Worm (Caenorhabditis elegans) whole organism, young adult: ENCODE measurements around the gene F10E7.6.

Source experiments
- B0019.2 ChIP-seq: fragments of 200-800 bp; sonication (Bioruptor generic); conservative IDR thresholded peaks from 2 replicates; pipeline ENCODE4 v1.3.6; 2022; ENCODE audit warnings: missing genetic modification reagents, missing genetic modification characterization, missing compliant biosample characterization
- B0261.1 ChIP-seq: sonication (generic microtip); optimal IDR thresholded peaks from 2 replicates; lab custom pipeline; 2016; ENCODE audit warnings: mild to moderate bottlenecking, missing genetic modification characterization, moderate library complexity, missing compliant biosample characterization
- D2030.7 ChIP-seq: fragments of 200-800 bp; sonication (Bioruptor generic); IDR thresholded peaks from 2 replicates; pipeline ENCODE4 v1.3.6; 2022; ENCODE audit warnings: missing genetic modification reagents, missing genetic modification characterization, missing compliant biosample characterization
- F10E7.11 ChIP-seq: sonication (generic microtip); optimal IDR thresholded peaks from 2 replicates; lab custom pipeline; 2017; ENCODE audit warnings: mild to moderate bottlenecking, missing genetic modification characterization, moderate library complexity, missing compliant biosample characterization
- F33H1.4 ChIP-seq: fragments of 200-800 bp; sonication (Bioruptor generic); IDR thresholded peaks from 2 replicates; pipeline ENCODE4 v1.3.6; 2022; ENCODE audit warnings: missing genetic modification reagents, missing genetic modification characterization, missing compliant biosample characterization
- F57C9.4 ChIP-seq: sonication (generic microtip); optimal IDR thresholded peaks from 2 replicates; lab custom pipeline; 2017; ENCODE audit warnings: mild to moderate bottlenecking, missing genetic modification characterization, missing compliant biosample characterization
- K12H6.12 ChIP-seq: fragments of 200-800 bp; sonication (Bioruptor generic); optimal IDR thresholded peaks from 2 replicates; lab custom pipeline; 2018; ENCODE audit warnings: mild to moderate bottlenecking, missing genetic modification characterization, missing compliant biosample characterization
- T26A5.8 ChIP-seq: sonication (generic microtip); optimal IDR thresholded peaks from 2 replicates; lab custom pipeline; 2016; ENCODE audit warnings: missing genetic modification characterization, missing compliant biosample characterization
- Y53G8AR.9 ChIP-seq: fragments of 200-800 bp; sonication (Bioruptor generic); conservative IDR thresholded peaks from 2 replicates; pipeline ENCODE4 v1.3.6; 2022; ENCODE audit warnings: missing genetic modification reagents, missing genetic modification characterization, missing compliant biosample characterization
- Y95B8A.8 ChIP-seq: fragments of 200-800 bp; sonication (Bioruptor generic); IDR thresholded peaks from 2 replicates; pipeline ENCODE4 v1.3.6; 2022; ENCODE audit warnings: missing genetic modification reagents, missing genetic modification characterization, missing compliant biosample characterization
- ZK185.1 ChIP-seq: sonication (generic microtip); optimal IDR thresholded peaks from 2 replicates; lab custom pipeline; 2016; ENCODE audit warnings: mild to moderate bottlenecking, missing genetic modification characterization, missing compliant biosample characterization; ENCODE audit not compliant: poor library complexity, severe bottlenecking
- akir-1 ChIP-seq: fragments of 200-800 bp; sonication (Bioruptor generic); optimal IDR thresholded peaks from 2 replicates; lab custom pipeline; 2018; ENCODE audit warnings: mild to moderate bottlenecking, missing genetic modification characterization, moderate library complexity, missing compliant biosample characterization
- aptf-3 ChIP-seq: fragments of 200-800 bp; sonication (Bioruptor generic); IDR thresholded peaks from 2 replicates; pipeline ENCODE4 v1.3.6; 2022; ENCODE audit warnings: missing genetic modification characterization, missing compliant biosample characterization
- atf-7 ChIP-seq: sonication (generic microtip); optimal IDR thresholded peaks from 2 replicates; lab custom pipeline; 2017; ENCODE audit warnings: mild to moderate bottlenecking, missing genetic modification characterization, missing compliant biosample characterization
- bed-1 ChIP-seq: fragments of 200-800 bp; sonication (Bioruptor generic); IDR thresholded peaks from 2 replicates; pipeline ENCODE4 v1.3.6; 2022; ENCODE audit warnings: missing genetic modification reagents, missing genetic modification characterization, missing compliant biosample characterization
- ceh-91 ChIP-seq: fragments of 200-800 bp; sonication (Bioruptor generic); IDR thresholded peaks from 2 replicates; pipeline ENCODE4 v1.3.6; 2022; ENCODE audit warnings: missing genetic modification reagents, missing genetic modification characterization, missing compliant biosample characterization
- efl-1 ChIP-seq: fragments of 150-350 bp; optimal IDR thresholded peaks from 2 replicates; lab custom pipeline; 2014; ENCODE audit warnings: missing biosample characterization, missing genetic modification reagents, missing genetic modification characterization
- gei-17 ChIP-seq: fragments of 200-800 bp; sonication (Bioruptor generic); optimal IDR thresholded peaks from 2 replicates; lab custom pipeline; 2018; ENCODE audit warnings: mild to moderate bottlenecking, missing genetic modification characterization, missing compliant biosample characterization
- him-1 ChIP-seq: sonication (generic microtip); optimal IDR thresholded peaks from 2 replicates; lab custom pipeline; 2016; ENCODE audit warnings: missing genotype, missing genetic modification reagents, missing genetic modification characterization, missing compliant biosample characterization
- hlh-26 ChIP-seq: fragments of 200-800 bp; sonication (Bioruptor generic); conservative IDR thresholded peaks from 2 replicates; pipeline ENCODE4 v1.3.6; 2022; ENCODE audit warnings: missing genetic modification reagents, missing genetic modification characterization, missing compliant biosample characterization
- hmg-1.2 ChIP-seq: fragments of 200-800 bp; sonication (Bioruptor generic); IDR thresholded peaks from 2 replicates; pipeline ENCODE4 v1.3.6; 2022; ENCODE audit warnings: missing genetic modification reagents, missing genetic modification characterization, missing compliant biosample characterization
- hmg-20 ChIP-seq: fragments of 200-800 bp; sonication (Bioruptor generic); IDR thresholded peaks from 2 replicates; pipeline ENCODE4 v1.3.6; 2022; ENCODE audit warnings: missing genetic modification reagents, missing genetic modification characterization, missing compliant biosample characterization
- let-526 ChIP-seq: fragments of 200-800 bp; sonication (Bioruptor generic); IDR thresholded peaks from 2 replicates; pipeline ENCODE4 v1.3.6; 2022; ENCODE audit warnings: missing genetic modification reagents, missing genetic modification characterization, missing compliant biosample characterization
- lin-26 ChIP-seq: fragments of 200-800 bp; sonication (Bioruptor generic); IDR thresholded peaks from 2 replicates; pipeline ENCODE4 v1.3.6; 2022; ENCODE audit warnings: missing genetic modification reagents, missing genetic modification characterization, missing compliant biosample characterization
- lir-1 ChIP-seq: fragments of 200-800 bp; sonication (Bioruptor generic); conservative IDR thresholded peaks from 2 replicates; pipeline ENCODE4 v1.3.6; 2022; ENCODE audit warnings: missing genetic modification reagents, missing genetic modification characterization, missing compliant biosample characterization
- lsl-1 ChIP-seq: fragments of 200-800 bp; sonication (Bioruptor generic); optimal IDR thresholded peaks from 2 replicates; lab custom pipeline; 2018; ENCODE audit warnings: mild to moderate bottlenecking, missing genetic modification characterization, moderate library complexity, missing compliant biosample characterization
- madf-3 ChIP-seq: fragments of 200-800 bp; sonication (Bioruptor generic); IDR thresholded peaks from 2 replicates; pipeline ENCODE4 v1.3.6; 2022; ENCODE audit warnings: missing genetic modification reagents, missing genetic modification characterization, missing compliant biosample characterization
- madf-6 ChIP-seq: fragments of 200-800 bp; sonication (Bioruptor generic); IDR thresholded peaks from 2 replicates; pipeline ENCODE4 v1.3.6; 2022; ENCODE audit warnings: missing genetic modification reagents, missing genetic modification characterization, missing compliant biosample characterization
- madf-8 ChIP-seq: fragments of 200-800 bp; sonication (Bioruptor generic); conservative IDR thresholded peaks from 2 replicates; pipeline ENCODE4 v1.3.6; 2022; ENCODE audit warnings: missing genetic modification reagents, missing genetic modification characterization, missing compliant biosample characterization
- nhr-80 ChIP-seq: sonication (generic microtip); optimal IDR thresholded peaks from 2 replicates; lab custom pipeline; 2016; ENCODE audit warnings: missing genetic modification characterization, missing compliant biosample characterization
- nhr-90 ChIP-seq: sonication (generic microtip); optimal IDR thresholded peaks from 2 replicates; lab custom pipeline; 2016; ENCODE audit warnings: missing genotype, mild to moderate bottlenecking, missing genetic modification characterization, missing compliant biosample characterization
- repo-1 ChIP-seq: sonication (generic microtip); optimal IDR thresholded peaks from 2 replicates; lab custom pipeline; 2017; ENCODE audit warnings: mild to moderate bottlenecking, missing genetic modification characterization, missing compliant biosample characterization
- sea-2 ChIP-seq: fragments of 200-800 bp; sonication (Bioruptor generic); IDR thresholded peaks from 2 replicates; pipeline ENCODE4 v1.3.6; 2022; ENCODE audit warnings: missing genetic modification characterization, missing compliant biosample characterization
- snpc-3.4 ChIP-seq: sonication (generic microtip); optimal IDR thresholded peaks from 2 replicates; lab custom pipeline; 2017; ENCODE audit warnings: missing genetic modification characterization, mild to moderate bottlenecking, missing compliant biosample characterization, antibody characterized with exemption, moderate library complexity, missing genotype, missing genetic modification reagents
- somi-1 ChIP-seq: fragments of 200-800 bp; sonication (Bioruptor generic); optimal IDR thresholded peaks from 2 replicates; lab custom pipeline; 2018; ENCODE audit warnings: mild to moderate bottlenecking, missing genetic modification characterization, missing compliant biosample characterization
- xnd-1 ChIP-seq: sonication (generic microtip); optimal IDR thresholded peaks from 2 replicates; lab custom pipeline; 2016; ENCODE audit warnings: missing genotype, missing genetic modification reagents, missing genetic modification characterization, missing compliant biosample characterization

Gene F10E7.6

DNA sequence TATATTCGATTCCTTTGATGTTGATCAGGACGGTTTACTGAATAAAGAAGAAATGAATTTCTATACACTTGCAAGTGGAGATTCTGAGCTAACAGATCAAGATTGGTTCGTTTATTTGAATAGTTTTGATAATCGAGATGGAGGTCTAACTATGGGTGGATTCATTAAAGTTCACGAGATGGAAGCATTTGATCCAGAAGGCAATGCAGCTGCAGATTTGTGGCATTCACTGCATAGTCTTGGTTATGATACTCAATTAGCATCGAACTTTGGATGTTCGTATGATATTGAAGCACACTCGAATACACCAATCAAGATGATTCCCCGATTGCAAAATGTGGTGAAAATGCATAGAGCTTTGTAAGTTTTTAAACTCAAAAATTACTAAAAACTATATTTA lies 16.9 kb upstream of the F10E7.6 start:
- TF ChIP-seq lin-26 (GFP tag; lab: Robert Waterston, UW) (0 out of 2 replicates have a peak, but pooled peaks have one; percentile 43), K12H6.12 (tag; lab: Kevin White, UChicago) (no peak), lir-1 (GFP tag; lab: Robert Waterston, UW) (no peak), madf-6 (GFP tag; lab: Robert Waterston, UW) (peak; percentile 58), nhr-90 (tag; lab: Kevin White, UChicago) (no peak), him-1 (tag; lab: Kevin White, UChicago) (peak; percentile 18), T26A5.8 (tag; lab: Kevin White, UChicago) (no peak), hmg-1.2 (GFP tag; lab: Robert Waterston, UW) (no peak), xnd-1 (peak; percentile 22), atf-7 (tag; lab: Kevin White, UChicago) (no peak), somi-1 (GFP tag; lab: Kevin White, UChicago) (no peak), gei-17 (GFP tag; lab: Kevin White, UChicago) (no peak)

DNA sequence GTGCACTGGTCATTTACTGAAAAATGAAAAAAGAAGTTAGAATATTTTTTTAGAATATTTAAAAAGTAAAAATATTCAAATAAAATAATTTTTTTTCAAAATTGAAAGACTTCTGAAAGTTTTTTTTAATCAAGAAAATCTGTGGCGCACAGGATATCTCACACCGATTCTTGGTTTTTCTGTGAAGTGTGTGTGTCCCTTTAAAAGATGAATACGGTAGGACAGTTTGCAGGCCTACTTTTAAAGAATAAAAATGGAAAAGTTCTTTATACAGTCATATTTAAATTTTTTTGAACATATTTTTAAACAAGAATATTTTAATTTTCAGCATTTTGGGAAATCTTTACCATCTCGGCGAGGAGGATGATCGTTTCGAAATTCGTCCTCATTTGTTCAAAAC lies 14.3 kb upstream of the F10E7.6 start, which contains the start of gene mct-5:
Gene mct-5 (minus strand): TSS at position 16 of the 400 bp plus-strand sequence.
- TF ChIP-seq hmg-1.2 (GFP tag; lab: Robert Waterston, UW): no peak
- no peak for TF ChIP-seq B0261.1 (tag; lab: Kevin White, UChicago)
- TF ChIP-seq xnd-1: peak; percentile 88
- no peak for TF ChIP-seq F57C9.4
- TF ChIP-seq snpc-3.4 (tag; lab: Kevin White, UChicago): peak; percentile 11
- TF ChIP-seq ZK185.1 (tag; lab: Kevin White, UChicago): no peak
- peak; percentile 58 for TF ChIP-seq F33H1.4 (GFP tag; lab: Robert Waterston, UW)
- no peak for TF ChIP-seq nhr-80 (tag; lab: Kevin White, UChicago)
- TF ChIP-seq efl-1 (GFP tag; lab: Kevin White, UChicago): peak; percentile 30
- no peak for TF ChIP-seq akir-1
- TF ChIP-seq nhr-90 (tag; lab: Kevin White, UChicago): no peak
- TF ChIP-seq F10E7.11 (tag; lab: Kevin White, UChicago): no peak
- TF ChIP-seq hlh-26 (GFP tag; lab: Robert Waterston, UW): no peak
- no peak for TF ChIP-seq B0019.2 (GFP tag; lab: Robert Waterston, UW)
- TF ChIP-seq him-1 (tag; lab: Kevin White, UChicago): peak; percentile 21
- TF ChIP-seq madf-6 (GFP tag; lab: Robert Waterston, UW): peak; percentile 99
- peak; percentile 89 for TF ChIP-seq lsl-1
- 0 out of 2 replicates have a peak, but pooled peaks have one; percentile 8 for TF ChIP-seq ceh-91 (GFP tag; lab: Robert Waterston, UW)
- peak; percentile 98 for TF ChIP-seq madf-8
- 0 out of 2 replicates have a peak, but pooled peaks have one; percentile 10 for TF ChIP-seq D2030.7
- no peak for TF ChIP-seq hmg-20 (GFP tag; lab: Robert Waterston, UW)
- TF ChIP-seq sea-2 (GFP tag; lab: Robert Waterston, UW): no peak

DNA sequence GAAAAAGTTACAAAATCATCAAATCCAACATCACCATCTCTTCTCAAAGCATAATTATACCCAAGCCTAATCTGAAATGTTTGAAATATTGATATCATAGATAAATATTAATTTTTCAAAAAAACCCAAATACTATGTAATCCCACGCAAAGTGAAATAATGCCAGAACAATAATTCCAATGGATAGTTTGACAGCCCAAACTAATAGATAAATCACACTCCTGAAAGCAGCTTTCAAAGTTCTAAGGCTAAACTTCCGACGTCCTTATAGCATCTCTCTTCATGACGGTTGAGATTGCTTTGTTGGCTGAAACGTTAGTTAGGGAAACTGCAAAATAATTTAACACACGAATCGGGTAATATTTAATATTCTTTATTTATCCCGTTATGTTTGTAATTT lies 13.6 kb upstream of the F10E7.6 start:
- TF ChIP-seq him-1 (tag; lab: Kevin White, UChicago) (peak; percentile 53), xnd-1 (no peak), bed-1 (GFP tag; lab: Robert Waterston, UW) (no peak), let-526 (GFP tag; lab: Robert Waterston, UW) (no peak), repo-1 (tag; lab: Kevin White, UChicago) (no peak), Y95B8A.8 (GFP tag; lab: Robert Waterston, UW) (no peak), madf-3 (GFP tag; lab: Robert Waterston, UW) (peak; percentile 64; the same call in 1 of the 2 replicates), hmg-1.2 (GFP tag; lab: Robert Waterston, UW) (0 out of 2 replicates have a peak, but pooled peaks have one; percentile 7), aptf-3 (GFP tag; lab: Robert Waterston, UW) (no peak), D2030.7 (no peak), Y53G8AR.9 (GFP tag; lab: Robert Waterston, UW) (0 out of 2 replicates have a peak, but pooled peaks have one; percentile 50), efl-1 (GFP tag; lab: Kevin White, UChicago) (no peak)
